Worm (Caenorhabditis elegans): ENCODE measurements around the gene abi-1.
A peak's percentile ranks its signal among the peaks of the same experiment; 100 is the strongest.

The abi-1 gene

ce11 chrIII:5705228-5705888 is 12.8 kb upstream of the abi-1 start, which contains the start of gene swp-1 (continued):
- TF ChIP-seq mxl-2 (GFP tag; conservative IDR thresholded peaks at IDR 0.05) (no peak), ZK546.5 (tag; optimal IDR thresholded peaks at IDR 0.05) (no peak), fkh-10 (GFP tag; optimal IDR thresholded peaks at IDR 0.05) (no peak), ceh-32 (tag; optimal IDR thresholded peaks at IDR 0.05; ENCODE audit: poor library complexity) (no peak), pha-4 (GFP tag; IDR thresholded peaks at IDR 0.05) (no peak), pha-4 (tag; optimal IDR thresholded peaks at IDR 0.05) (no peak), Y48G9A.11 (GFP tag; IDR thresholded peaks at IDR 0.05) (peak; percentile 33; the same call in 1 of the 2 replicates), daf-8 (GFP tag; IDR thresholded peaks at IDR 0.05) (no peak)

- TF ChIP-seq unc-130 (GFP tag; optimal IDR thresholded peaks at IDR 0.05) (no peak), pha-4 (GFP tag; IDR thresholded peaks at IDR 0.05) (no peak), pha-4 (tag; optimal IDR thresholded peaks at IDR 0.05) (no peak), ztf-11 (tag; optimal IDR thresholded peaks at IDR 0.05) (no peak), ceh-62 (tag; optimal IDR thresholded peaks at IDR 0.05) (no peak)
Observed at ce11 chrIII:5701491-5701890, 9.0 kb upstream of the abi-1 start.

- TF ChIP-seq R02D3.7 (tag; optimal IDR thresholded peaks at IDR 0.05) (no peak), mdt-29 (GFP tag; IDR thresholded peaks at IDR 0.05) (no peak), hlh-11 (tag; optimal IDR thresholded peaks at IDR 0.05) (peak; percentile 52), unc-62 (GFP tag; optimal IDR thresholded peaks at IDR 0.05 in 1 of 2) (no peak), unc-62 (tag; optimal IDR thresholded peaks at IDR 0.05) (no peak), nhr-237 (tag; optimal IDR thresholded peaks at IDR 0.05) (no peak), zfp-2 (tag; optimal IDR thresholded peaks at IDR 0.05) (no peak), ama-1 (optimal IDR thresholded peaks at IDR 0.05) (no peak), rbr-2 (tag; optimal IDR thresholded peaks at IDR 0.05) (peak; percentile 14), lin-38 (GFP tag; IDR thresholded peaks at IDR 0.05) (peak; percentile 39; the same call in 1 of the 2 replicates), zfp-3 (GFP tag; conservative IDR thresholded peaks at IDR 0.05) (no peak), ceh-82 (tag; optimal IDR thresholded peaks at IDR 0.05) (no peak), cey-2 (tag; optimal IDR thresholded peaks at IDR 0.05; ENCODE audit: borderline replicate concordance, insufficient read depth) (no peak), ztf-11 (tag; optimal IDR thresholded peaks at IDR 0.05) (no peak), zag-1 (tag; optimal IDR thresholded peaks at IDR 0.05) (no peak), nhr-41 (GFP tag; IDR thresholded peaks at IDR 0.05) (no peak), ceh-20 (GFP tag; IDR thresholded peaks at IDR 0.05) (no peak), lir-3 (tag; optimal IDR thresholded peaks at IDR 0.05) (no peak), F37D6.2 (tag; optimal IDR thresholded peaks at IDR 0.05) (no peak), spr-3 (GFP tag; optimal IDR thresholded peaks at IDR 0.05) (no peak), fos-1 (tag; optimal IDR thresholded peaks at IDR 0.05) (no peak), T20F7.1 (GFP tag; optimal IDR thresholded peaks at IDR 0.05) (no peak), nhr-48 (tag; optimal IDR thresholded peaks at IDR 0.05) (no peak), ctbp-1 (GFP tag; IDR thresholded peaks at IDR 0.05) (no peak), daf-8 (GFP tag; IDR thresholded peaks at IDR 0.05) (no peak), Y5F2A.4 (GFP tag; optimal IDR thresholded peaks at IDR 0.05) (no peak), snpc-4 (tag; optimal IDR thresholded peaks at IDR 0.05) (no peak), unc-130 (GFP tag; optimal IDR thresholded peaks at IDR 0.05) (no peak), dmd-9 (GFP tag; IDR thresholded peaks at IDR 0.05) (no peak), daf-19 (GFP tag; conservative IDR thresholded peaks at IDR 0.05) (no peak), unc-39 (tag; optimal IDR thresholded peaks at IDR 0.05) (no peak), fkh-10 (GFP tag; optimal IDR thresholded peaks at IDR 0.05) (no peak), skn-1 (tag; optimal IDR thresholded peaks at IDR 0.05) (no peak), ZK337.2 (GFP tag; IDR thresholded peaks at IDR 0.05) (no peak), lin-13 (GFP tag; optimal IDR thresholded peaks at IDR 0.05) (peak; percentile 17), F49E8.2 (tag; optimal IDR thresholded peaks at IDR 0.05; ENCODE audit: borderline replicate concordance) (peak; percentile 82), saeg-2 (GFP tag; IDR thresholded peaks at IDR 0.05) (no peak), daf-12 (tag; optimal IDR thresholded peaks at IDR 0.05) (no peak), sdz-12 (GFP tag; optimal IDR thresholded peaks at IDR 0.05) (no peak)
Observed at ce11 chrIII:5697963-5698730, 5.6 kb upstream of the abi-1 start, which contains the start of the genes lgg-3 and rgs-5. TSS of gene lgg-3 (minus strand) at chrIII:5698013. TSS of gene rgs-5 (plus strand) at chrIII:5698555.
